Worm (Caenorhabditis elegans) whole organism, L1 larva: ENCODE results near the gene C54F6.5.

Experiments used
- ceh-82 ChIP-seq, 3 experiments: fragments of 150-350 bp in 1 of 3; sonication (generic microtip) in 2 of 3; optimal IDR thresholded peaks; 2 replicates each; lab custom pipeline; 2014 to 2017; ENCODE audit warnings: missing biosample characterization in 3 of 3, missing genetic modification characterization in 3 of 3
- ces-1 ChIP-seq: fragments of 150-350 bp; optimal IDR thresholded peaks from 2 replicates; lab custom pipeline; 2014; ENCODE audit warnings: missing biosample characterization, missing genetic modification reagents, missing genetic modification characterization
- efl-3 ChIP-seq: fragments of 200-800 bp; sonication (Bioruptor generic); optimal IDR thresholded peaks from 2 replicates; lab custom pipeline; 2018; ENCODE audit warnings: mild to moderate bottlenecking, missing genetic modification characterization, missing compliant biosample characterization
- elt-2 ChIP-seq: sonication (generic microtip); optimal IDR thresholded peaks from 2 replicates; lab custom pipeline; 2016; ENCODE audit warnings: missing genetic modification characterization, mild to moderate bottlenecking, inconsistent platforms, missing compliant biosample characterization, missing genetic modification reagents
- nhr-11 ChIP-seq: fragments of 150-350 bp; optimal IDR thresholded peaks from 2 replicates; lab custom pipeline; 2014; ENCODE audit warnings: missing biosample characterization, missing genetic modification characterization
- nhr-19 ChIP-seq: fragments of 200-800 bp; sonication (Bioruptor generic); conservative IDR thresholded peaks from 2 replicates; pipeline ENCODE4 v1.3.6; 2022; ENCODE audit warnings: missing genetic modification characterization, missing compliant biosample characterization
- nhr-28 ChIP-seq: fragments of 150-350 bp; optimal IDR thresholded peaks from 2 replicates; lab custom pipeline; 2014; ENCODE audit warnings: missing biosample characterization, missing genetic modification characterization
- nhr-76 ChIP-seq: sonication (generic microtip); optimal IDR thresholded peaks from 2 replicates; lab custom pipeline; 2017; ENCODE audit warnings: missing biosample characterization, missing genetic modification characterization
- nhr-85 ChIP-seq: sonication (generic microtip); peaks from one replicate; lab custom pipeline; 2016; ENCODE audit warnings: missing genetic modification characterization, inconsistent platforms, missing compliant biosample characterization
- rnt-1 ChIP-seq: sonication (generic microtip); optimal IDR thresholded peaks from 2 replicates; lab custom pipeline; 2016; ENCODE audit warnings: mild to moderate bottlenecking, missing genetic modification characterization, moderate library complexity, missing compliant biosample characterization
- sox-4 ChIP-seq: sonication (generic microtip); optimal IDR thresholded peaks from 2 replicates; lab custom pipeline; 2016; ENCODE audit warnings: missing genetic modification characterization, missing compliant biosample characterization
- vab-15 ChIP-seq: sonication (generic microtip); optimal IDR thresholded peaks from 2 replicates; lab custom pipeline; 2017; ENCODE audit warnings: missing genotype, mild to moderate bottlenecking, missing genetic modification characterization, missing compliant biosample characterization
- ztf-11 ChIP-seq, 2 experiments: sonication (generic microtip); optimal IDR thresholded peaks; 2 replicates each; lab custom pipeline; 2016 to 2017; ENCODE audit warnings: missing genetic modification characterization in 2 of 2, missing biosample characterization in 1 of 2, missing compliant biosample characterization in 1 of 2
- ztf-4 ChIP-seq: fragments of 150-350 bp; optimal IDR thresholded peaks from 2 replicates; lab custom pipeline; 2014; ENCODE audit warnings: missing biosample characterization, missing genetic modification characterization

- TF ChIP-seq elt-2 (no peak), sox-4 (tag; lab: Kevin White, UChicago) (no peak), nhr-11 (tag; lab: Kevin White, UChicago) (no peak), ces-1 (GFP tag; lab: Kevin White, UChicago) (no peak), nhr-28 (tag; lab: Kevin White, UChicago) (no peak), ztf-4 (no peak), nhr-19 (no peak), rnt-1 (tag; lab: Kevin White, UChicago) (no peak), vab-15 (tag; lab: Kevin White, UChicago) (no peak), efl-3 (GFP tag; lab: Kevin White, UChicago) (no peak), nhr-76 (tag; lab: Kevin White, UChicago) (no peak), ceh-82 (tag; optimal IDR thresholded peaks at IDR 0.05; lab: Kevin White, UChicago) (no peak), ztf-11 (tag; optimal IDR thresholded peaks at IDR 0.05; lab: Kevin White, UChicago) (no peak), nhr-85 (tag; lab: Kevin White, UChicago) (no peak)
Measured at ce11 chrV:7524447-7524846, 4.5 kb upstream of the C54F6.5 start, which contains the start of gene C54F6.20.
